Worm (Caenorhabditis elegans) whole organism, young adult: ENCODE data around the gene tnt-3.

ENCODE experiments used
- F49E8.2 ChIP-seq: sonication (generic microtip); optimal IDR thresholded peaks from 3 replicates; lab custom pipeline; 2017; ENCODE audit warnings: missing genetic modification characterization, mild to moderate bottlenecking, missing compliant biosample characterization, antibody characterized with exemption, moderate library complexity; ENCODE audit not compliant: insufficient read depth
- K12H6.12 ChIP-seq: fragments of 200-800 bp; sonication (Bioruptor generic); optimal IDR thresholded peaks from 2 replicates; lab custom pipeline; 2018; ENCODE audit warnings: mild to moderate bottlenecking, missing genetic modification characterization, missing compliant biosample characterization
- chd-7 ChIP-seq: sonication (generic microtip); optimal IDR thresholded peaks from 2 replicates; lab custom pipeline; 2016; ENCODE audit warnings: mild to moderate bottlenecking, missing genetic modification characterization, moderate library complexity, missing compliant biosample characterization
- egl-18 ChIP-seq: fragments of 200-800 bp; sonication (Bioruptor generic); IDR thresholded peaks from 2 replicates; pipeline ENCODE4 v1.3.6; 2022; ENCODE audit warnings: missing genetic modification reagents, missing genetic modification characterization, missing compliant biosample characterization
- egrh-3 ChIP-seq: fragments of 200-800 bp; sonication (Bioruptor generic); IDR thresholded peaks from 2 replicates; pipeline ENCODE4 v1.3.6; 2022; ENCODE audit warnings: missing genetic modification reagents, missing genetic modification characterization, missing compliant biosample characterization
- him-1 ChIP-seq: sonication (generic microtip); optimal IDR thresholded peaks from 2 replicates; lab custom pipeline; 2016; ENCODE audit warnings: missing genotype, missing genetic modification reagents, missing genetic modification characterization, missing compliant biosample characterization
- madf-10 ChIP-seq: sonication (generic microtip); optimal IDR thresholded peaks from 2 replicates; lab custom pipeline; 2016; ENCODE audit warnings: mild to moderate bottlenecking, missing genetic modification characterization, missing compliant biosample characterization
- mxl-1 ChIP-seq: sonication (generic microtip); optimal IDR thresholded peaks from 2 replicates; lab custom pipeline; 2016; ENCODE audit warnings: missing genetic modification characterization, missing compliant biosample characterization
- snpc-1.1 ChIP-seq: sonication (generic microtip); optimal IDR thresholded peaks from 2 replicates; lab custom pipeline; 2017; ENCODE audit warnings: missing genetic modification characterization, mild to moderate bottlenecking, missing compliant biosample characterization, antibody characterized with exemption, moderate library complexity, missing genotype, missing genetic modification reagents; ENCODE audit not compliant: insufficient read depth
- unc-130 ChIP-seq: sonication (generic microtip); optimal IDR thresholded peaks from 2 replicates; lab custom pipeline; 2016; ENCODE audit warnings: missing genetic modification reagents, missing genetic modification characterization, missing compliant biosample characterization
- unc-62 ChIP-seq: fragments of 150-350 bp; optimal IDR thresholded peaks from 2 replicates; lab custom pipeline; 2014; ENCODE audit warnings: missing biosample characterization, missing genetic modification reagents, missing genetic modification characterization
- ztf-25 ChIP-seq: fragments of 200-800 bp; sonication (Bioruptor generic); IDR thresholded peaks from 2 replicates; pipeline ENCODE4 v1.3.6; 2022; ENCODE audit warnings: missing genetic modification reagents, missing genetic modification characterization, missing compliant biosample characterization

- TF ChIP-seq snpc-1.1 (tag; lab: Kevin White, UChicago) (no peak), K12H6.12 (no peak), egl-18 (no peak), F49E8.2 (tag; lab: Kevin White, UChicago) (no peak), unc-62 (GFP tag; lab: Kevin White, UChicago) (no peak), egrh-3 (no peak), madf-10 (no peak), mxl-1 (tag; lab: Kevin White, UChicago) (no peak), unc-130 (GFP tag; lab: Kevin White, UChicago) (no peak), ztf-25 (GFP tag; lab: Robert Waterston, UW) (no peak), him-1 (tag; lab: Kevin White, UChicago) (no peak), chd-7 (no peak)
These were observed 31.1 kb downstream of the tnt-3 start, which contains the start of gene C39D10.7 for ce11 chrX:7913830-7914229.
